Fruit fly (Drosophila melanogaster): ENCODE measurements around the gene CG34015.
A peak's percentile ranks its signal among the peaks of the same experiment; 100 is the strongest.

CG34015 gene

dm6 chrX:16442361-16442760 is 5.7 kb downstream of the CG34015 start:
- TF ChIP-seq CG10348 (GFP tag; IDR thresholded peaks at IDR 0.05) (no peak), Pif1B (GFP tag; optimal IDR thresholded peaks at IDR 0.05) (no peak), CG8301 (tag; optimal IDR thresholded peaks at IDR 0.05) (no peak), CG32121 (GFP tag; IDR thresholded peaks at IDR 0.05) (no peak), Snoo (tag; optimal IDR thresholded peaks at IDR 0.05) (no peak), rn (GFP tag; IDR thresholded peaks at IDR 0.05) (no peak), CG15710 (tag; optimal IDR thresholded peaks at IDR 0.05) (no peak), fd96Ca (GFP tag; IDR thresholded peaks at IDR 0.05) (no peak), CG13204 (GFP tag; optimal IDR thresholded peaks at IDR 0.05) (no peak)

- no peak for TF ChIP-seq CG14655 (GFP tag; optimal IDR thresholded peaks at IDR 0.05)
- TF ChIP-seq CG12605 (GFP tag; IDR thresholded peaks at IDR 0.05), result no peak
- TF ChIP-seq CG9948 (tag; optimal IDR thresholded peaks at IDR 0.05), result peak; percentile 2
Observed at dm6 chrX:16441245-16441644, 6.9 kb downstream of the CG34015 start, which contains the start of the genes Cdc50 and rngo. Gene Cdc50, minus strand, starts transcription at chrX:16441296. Gene rngo, plus strand, starts transcription at chrX:16441433.

- TF ChIP-seq Ets98B (GFP tag; IDR thresholded peaks at IDR 0.05) (no peak), EcR (GFP tag; optimal IDR thresholded peaks at IDR 0.05) (peak; percentile 71)
Observed at dm6 chrX:16428476-16428875, 19.6 kb downstream of the CG34015 start.

- peak; percentile 4 for TF ChIP-seq CG9948 (tag; optimal IDR thresholded peaks at IDR 0.05)
- TF ChIP-seq CG15710 (tag; optimal IDR thresholded peaks at IDR 0.05), result no peak
- TF ChIP-seq CG8159 (tag; optimal IDR thresholded peaks at IDR 0.05), result peak; percentile 34
Observed at dm6 chrX:16427786-16428400, 20.2 kb downstream of the CG34015 start.

DNA sequence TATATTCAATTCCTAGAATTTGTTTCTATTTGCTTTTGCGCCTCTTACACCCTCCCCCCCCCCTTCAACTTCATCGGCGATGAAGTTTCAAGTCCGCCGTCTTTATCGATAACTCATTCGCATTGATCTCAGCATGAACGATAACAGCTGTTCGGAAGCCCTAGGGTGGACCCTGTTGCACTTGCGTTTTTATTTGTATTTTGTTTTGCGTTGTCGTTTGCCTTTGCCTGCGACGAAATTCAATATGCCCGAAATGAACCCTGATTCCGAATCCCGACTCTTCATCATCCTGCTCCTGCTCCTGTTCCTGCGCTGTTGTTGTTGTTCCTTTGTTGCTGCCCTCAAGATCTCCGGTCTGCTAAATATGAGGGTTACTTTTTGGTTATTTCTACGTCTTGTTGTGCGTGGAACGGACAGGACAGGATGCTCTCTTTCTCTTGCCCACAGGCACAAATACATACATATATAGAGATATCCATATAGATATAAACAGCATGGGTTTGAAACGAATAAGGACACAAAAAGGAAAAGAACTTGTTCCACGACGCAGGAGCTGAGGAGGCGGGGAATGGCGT is 21.5 kb downstream of the CG34015 start:
- TF ChIP-seq CG34367 (tag; optimal IDR thresholded peaks at IDR 0.05) (no peak), D1 (tag; optimal IDR thresholded peaks at IDR 0.05) (no peak), CG9948 (tag; optimal IDR thresholded peaks at IDR 0.05) (no peak), CG10348 (GFP tag; IDR thresholded peaks at IDR 0.05) (no peak), CG17806 (tag; optimal IDR thresholded peaks at IDR 0.05) (no peak), CG32121 (GFP tag; IDR thresholded peaks at IDR 0.05) (no peak), Snoo (tag; optimal IDR thresholded peaks at IDR 0.05) (peak; percentile 4), CG14655 (GFP tag; optimal IDR thresholded peaks at IDR 0.05) (no peak), Ets98B (GFP tag; IDR thresholded peaks at IDR 0.05) (no peak), fd96Ca (GFP tag; IDR thresholded peaks at IDR 0.05) (0 out of 3 replicates have a peak, but pooled peaks have one; percentile 7), CG15710 (tag; optimal IDR thresholded peaks at IDR 0.05) (peak; percentile 10), rn (GFP tag; IDR thresholded peaks at IDR 0.05) (no peak), CG13204 (GFP tag; optimal IDR thresholded peaks at IDR 0.05) (no peak), CG8301 (tag; optimal IDR thresholded peaks at IDR 0.05) (no peak), CG8159 (tag; optimal IDR thresholded peaks at IDR 0.05) (peak; percentile 97), EcR (GFP tag; optimal IDR thresholded peaks at IDR 0.05) (peak; percentile 33), Pif1A (GFP tag; optimal IDR thresholded peaks at IDR 0.05) (no peak), gl (tag; optimal IDR thresholded peaks at IDR 0.05) (no peak), CG4496 (GFP tag; IDR thresholded peaks at IDR 0.05) (no peak), CG12605 (GFP tag; IDR thresholded peaks at IDR 0.05) (no peak), Pif1B (GFP tag; optimal IDR thresholded peaks at IDR 0.05) (no peak)

- TF ChIP-seq rn (GFP tag; IDR thresholded peaks at IDR 0.05) (no peak), Snoo (tag; optimal IDR thresholded peaks at IDR 0.05) (peak; percentile 16), gl (tag; optimal IDR thresholded peaks at IDR 0.05) (peak; percentile 1), CG12605 (GFP tag; IDR thresholded peaks at IDR 0.05) (no peak), CG10348 (GFP tag; IDR thresholded peaks at IDR 0.05) (no peak), fd96Ca (GFP tag; IDR thresholded peaks at IDR 0.05) (no peak), Pif1A (GFP tag; optimal IDR thresholded peaks at IDR 0.05) (no peak), CG14655 (GFP tag; optimal IDR thresholded peaks at IDR 0.05) (no peak), CG32121 (GFP tag; IDR thresholded peaks at IDR 0.05) (peak; percentile 28; the same call in 1 of the 2 replicates), CG4496 (GFP tag; IDR thresholded peaks at IDR 0.05) (no peak), Pif1B (GFP tag; optimal IDR thresholded peaks at IDR 0.05) (peak; percentile 10), CG8301 (tag; optimal IDR thresholded peaks at IDR 0.05) (no peak), Ets98B (GFP tag; IDR thresholded peaks at IDR 0.05) (peak; percentile 20; the same call in 1 of the 2 replicates), D1 (tag; optimal IDR thresholded peaks at IDR 0.05) (no peak), CG13204 (GFP tag; optimal IDR thresholded peaks at IDR 0.05) (peak; percentile 8), CG34367 (tag; optimal IDR thresholded peaks at IDR 0.05) (no peak), EcR (GFP tag; optimal IDR thresholded peaks at IDR 0.05) (peak; percentile 15), CG15710 (tag; optimal IDR thresholded peaks at IDR 0.05) (no peak), CG17806 (tag; optimal IDR thresholded peaks at IDR 0.05) (no peak), CG8159 (tag; optimal IDR thresholded peaks at IDR 0.05) (no peak), CG9948 (tag; optimal IDR thresholded peaks at IDR 0.05) (no peak)
Observed at dm6 chrX:16425145-16425544, 23.0 kb downstream of the CG34015 start.

DNA sequence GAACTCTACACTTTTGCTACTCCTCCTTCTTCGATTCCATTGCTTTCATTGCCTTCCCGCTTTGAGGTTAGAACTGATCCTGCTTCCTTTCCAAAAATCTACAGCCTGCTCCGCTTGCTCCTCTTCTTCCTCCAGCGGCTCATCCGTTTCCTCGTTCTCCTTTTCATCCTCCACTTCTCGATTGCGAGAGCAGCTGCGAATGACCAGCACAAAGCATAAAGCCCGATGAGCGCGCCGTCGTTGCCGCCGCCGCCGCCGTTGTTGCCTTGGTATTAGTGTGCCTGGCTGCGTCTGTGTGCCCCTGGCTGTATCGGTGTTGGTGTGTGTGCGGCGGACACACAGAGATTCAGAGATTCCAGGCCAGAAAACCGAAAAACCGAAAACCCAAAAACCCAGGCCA is 23.8 kb downstream of the CG34015 start:
- peak; percentile 58 for TF ChIP-seq CG13204 (GFP tag; optimal IDR thresholded peaks at IDR 0.05)
- TF ChIP-seq CG4496 (GFP tag; IDR thresholded peaks at IDR 0.05), result 0 out of 3 replicates have a peak, but pooled peaks have one; percentile 9
- TF ChIP-seq CG14655 (GFP tag; optimal IDR thresholded peaks at IDR 0.05), result no peak

Measured in whole organism, pupa.